Worm (Caenorhabditis elegans): ENCODE results near the gene srap-1.

srap-1 gene

ce11 chrII:11181250-11181704 lies 21.7 kb upstream of the srap-1 start, which contains the start of gene bigr-1 (continued):
- TF ChIP-seq gei-8 (GFP tag; optimal IDR thresholded peaks at IDR 0.05): no peak
- TF ChIP-seq arid-1 (GFP tag; conservative IDR thresholded peaks at IDR 0.05): no peak
- no peak for TF ChIP-seq nhr-41 (GFP tag; IDR thresholded peaks at IDR 0.05)
- no peak for TF ChIP-seq skn-1 (tag; optimal IDR thresholded peaks at IDR 0.05)
- TF ChIP-seq mxl-3 (GFP tag; optimal IDR thresholded peaks at IDR 0.05): peak; percentile 68
- no peak for TF ChIP-seq unc-130 (GFP tag; optimal IDR thresholded peaks at IDR 0.05)
- TF ChIP-seq pqm-1 (tag; optimal IDR thresholded peaks at IDR 0.05): peak; percentile 21
- no peak for TF ChIP-seq nhr-42 (GFP tag; IDR thresholded peaks at IDR 0.05)
- TF ChIP-seq zfp-3 (GFP tag; conservative IDR thresholded peaks at IDR 0.05): no peak
- TF ChIP-seq dmd-8 (GFP tag; IDR thresholded peaks at IDR 0.05): no peak
- no peak for TF ChIP-seq nhr-6 (tag; optimal IDR thresholded peaks at IDR 0.05)
- TF ChIP-seq unc-62 (GFP tag; optimal IDR thresholded peaks at IDR 0.05 in 1 of 2): no peak
- TF ChIP-seq unc-62 (tag; optimal IDR thresholded peaks at IDR 0.05): no peak
- no peak for TF ChIP-seq daf-8 (GFP tag; IDR thresholded peaks at IDR 0.05)
- no peak for TF ChIP-seq zip-11 (GFP tag; IDR thresholded peaks at IDR 0.05)
- no peak for TF ChIP-seq jun-1 (tag; optimal IDR thresholded peaks at IDR 0.05)
- no peak for TF ChIP-seq set-16 (GFP tag; IDR thresholded peaks at IDR 0.05)
- TF ChIP-seq tag-97 (GFP tag; IDR thresholded peaks at IDR 0.05): no peak
- no peak for TF ChIP-seq ama-1 (optimal IDR thresholded peaks at IDR 0.05)
- no peak for TF ChIP-seq ceh-32 (tag; optimal IDR thresholded peaks at IDR 0.05; ENCODE audit: poor library complexity)
- no peak for TF ChIP-seq lin-15B (tag; optimal IDR thresholded peaks at IDR 0.05)
- TF ChIP-seq Y48G9A.11 (GFP tag; IDR thresholded peaks at IDR 0.05): no peak
- TF ChIP-seq ceh-62 (tag; optimal IDR thresholded peaks at IDR 0.05): no peak
- TF ChIP-seq saeg-2 (GFP tag; IDR thresholded peaks at IDR 0.05): no peak
- TF ChIP-seq lin-29 (GFP tag; IDR thresholded peaks at IDR 0.05): no peak
- TF ChIP-seq nhr-77 (tag; optimal IDR thresholded peaks at IDR 0.05): no peak
- no peak for TF ChIP-seq F49E8.2 (tag; optimal IDR thresholded peaks at IDR 0.05; ENCODE audit: borderline replicate concordance)
- no peak for TF ChIP-seq nhr-237 (tag; optimal IDR thresholded peaks at IDR 0.05)
- no peak for TF ChIP-seq egl-43 (GFP tag; IDR thresholded peaks at IDR 0.05)

ce11 chrII:11184757-11185341 lies 18.2 kb upstream of the srap-1 start, which contains the start of gene lir-3:
Gene lir-3 (minus strand): TSS chrII:11184807.
- no peak for TF ChIP-seq daf-16 (GFP tag; optimal IDR thresholded peaks at IDR 0.05)
- peak; percentile 48 for TF ChIP-seq daf-16 (tag; optimal IDR thresholded peaks at IDR 0.05)
- TF ChIP-seq lin-13 (GFP tag; optimal IDR thresholded peaks at IDR 0.05): no peak
- TF ChIP-seq aly-2 (tag; optimal IDR thresholded peaks at IDR 0.05): no peak
- TF ChIP-seq duxl-1 (tag; optimal IDR thresholded peaks at IDR 0.05; ENCODE audit: poor library complexity): no peak
- TF ChIP-seq mxl-3 (GFP tag; optimal IDR thresholded peaks at IDR 0.05): peak; percentile 51
- no peak for TF ChIP-seq lin-15B (tag; optimal IDR thresholded peaks at IDR 0.05)
- peak; percentile 44 for TF ChIP-seq mes-2 (tag; optimal IDR thresholded peaks at IDR 0.05; ENCODE audit: poor library complexity, severe bottlenecking)
- TF ChIP-seq aha-1 (tag): peak; percentile 74
- no peak for TF ChIP-seq lin-29 (GFP tag; IDR thresholded peaks at IDR 0.05)
- no peak for TF ChIP-seq zfp-2 (tag; optimal IDR thresholded peaks at IDR 0.05)
- TF ChIP-seq egl-43 (GFP tag; IDR thresholded peaks at IDR 0.05): peak; percentile 70; the same call in 1 of the 2 replicates
- no peak for TF ChIP-seq jun-1 (tag; optimal IDR thresholded peaks at IDR 0.05)
- TF ChIP-seq F44E2.7 (GFP tag; IDR thresholded peaks at IDR 0.05): no peak
- no peak for TF ChIP-seq madf-9 (GFP tag; conservative IDR thresholded peaks at IDR 0.05)
- TF ChIP-seq attf-4 (tag; optimal IDR thresholded peaks at IDR 0.05): no peak
- TF ChIP-seq rbr-2 (tag; optimal IDR thresholded peaks at IDR 0.05): peak; percentile 22
- peak; percentile 8 for TF ChIP-seq F37D6.2 (tag; optimal IDR thresholded peaks at IDR 0.05)
- peak; percentile 55 for TF ChIP-seq hlh-30 (tag; optimal IDR thresholded peaks at IDR 0.05; ENCODE audit: insufficient read depth)
- TF ChIP-seq lsy-2 (tag; optimal IDR thresholded peaks at IDR 0.05): peak in 1 of 2 experiments; percentile 50
- TF ChIP-seq hmg-1.1 (GFP tag; IDR thresholded peaks at IDR 0.05): peak; percentile 73
- TF ChIP-seq lin-39 (tag; optimal IDR thresholded peaks at IDR 0.05): no peak
- no peak for TF ChIP-seq ceh-32 (tag; optimal IDR thresholded peaks at IDR 0.05; ENCODE audit: poor library complexity)
- TF ChIP-seq hlh-11 (tag; optimal IDR thresholded peaks at IDR 0.05): peak; percentile 58
- TF ChIP-seq set-16 (GFP tag; IDR thresholded peaks at IDR 0.05): peak; percentile 38; the same call in 1 of the 2 replicates
- TF ChIP-seq snpc-4 (tag; optimal IDR thresholded peaks at IDR 0.05): no peak
